Fruit fly (Drosophila melanogaster): ENCODE measurements around the gene Hs3st-B.
A peak's percentile ranks its signal among the peaks of the same experiment; 100 is the strongest.

Hs3st-B gene

dm6 chrX:19247200-19248052 lies 1.0 kb upstream of the Hs3st-B start, which contains the start of gene CG7992 (continued):
- peak; percentile 68; the same call in 1 of the 4 replicates for TF ChIP-seq chinmo (GFP tag; IDR thresholded peaks at IDR 0.05; ENCODE audit: partially characterized antibody)
- TF ChIP-seq Ravus (GFP tag; IDR thresholded peaks at IDR 0.05), result no peak
- TF ChIP-seq gsb (GFP tag; IDR thresholded peaks at IDR 0.05), result no peak
- peak; percentile 65 for TF ChIP-seq grau (tag; optimal IDR thresholded peaks at IDR 0.05)
- TF ChIP-seq ERR (GFP tag; optimal IDR thresholded peaks at IDR 0.05), result no peak
- no peak for TF ChIP-seq cas (GFP tag; IDR thresholded peaks at IDR 0.05)
- peak; percentile 54 for TF ChIP-seq ind (GFP tag; optimal IDR thresholded peaks at IDR 0.05)
- no peak for TF ChIP-seq sr (GFP tag; IDR thresholded peaks at IDR 0.05)
- TF ChIP-seq amos (GFP tag; IDR thresholded peaks at IDR 0.05; ENCODE audit: partially characterized antibody), result no peak
- TF ChIP-seq CG8281 (tag; optimal IDR thresholded peaks at IDR 0.05), result peak; percentile 2
- peak; percentile 45 for TF ChIP-seq fd96Cb (tag; optimal IDR thresholded peaks at IDR 0.05)
- TF ChIP-seq so (GFP tag; IDR thresholded peaks at IDR 0.05), result peak; percentile 52; the same call in 1 of the 3 replicates
- TF ChIP-seq gce (GFP tag; IDR thresholded peaks at IDR 0.05), result no peak
- no peak for TF ChIP-seq trh (GFP tag; optimal IDR thresholded peaks at IDR 0.05)
- TF ChIP-seq Atf6 (GFP tag; IDR thresholded peaks at IDR 0.05), result no peak; the same call in 1 of the 2 replicates
- TF ChIP-seq klu (GFP tag; IDR thresholded peaks at IDR 0.05), result no peak
- TF ChIP-seq CG31365 (tag; optimal IDR thresholded peaks at IDR 0.05), result no peak
- no peak for TF ChIP-seq HLHmδ (GFP tag; optimal IDR thresholded peaks at IDR 0.05)
- TF ChIP-seq CG5245 (GFP tag; optimal IDR thresholded peaks at IDR 0.05), result no peak
- no peak for TF ChIP-seq CG7271 (tag; optimal IDR thresholded peaks at IDR 0.05)
- no peak for TF ChIP-seq CG4617 (GFP tag; optimal IDR thresholded peaks at IDR 0.05; ENCODE audit: borderline replicate concordance)
- no peak for TF ChIP-seq Ets97D (GFP tag; optimal IDR thresholded peaks at IDR 0.05)
- no peak for TF ChIP-seq CG16779 (GFP tag; IDR thresholded peaks at IDR 0.05)
- TF ChIP-seq tap (tag; optimal IDR thresholded peaks at IDR 0.05), result peak; percentile 10
- peak; percentile 49 for TF ChIP-seq CG9215 (GFP tag; IDR thresholded peaks at IDR 0.05)
- TF ChIP-seq CG16863 (GFP tag; optimal IDR thresholded peaks at IDR 0.05), result peak; percentile 59
- TF ChIP-seq wek (GFP tag; optimal IDR thresholded peaks at IDR 0.05), result no peak
- no peak for TF ChIP-seq CG11247 (GFP tag; IDR thresholded peaks at IDR 0.05)
- TF ChIP-seq Dbx (GFP tag; IDR thresholded peaks at IDR 0.05), result 0 out of 3 replicates have a peak, but pooled peaks have one; percentile 32
- peak; percentile 54 for TF ChIP-seq CG31441 (GFP tag; IDR thresholded peaks at IDR 0.05)
- no peak for TF ChIP-seq stwl (tag; optimal IDR thresholded peaks at IDR 0.05)
- peak; percentile 25 for TF ChIP-seq CG18011 (GFP tag; optimal IDR thresholded peaks at IDR 0.05)
- TF ChIP-seq jing (GFP tag; optimal IDR thresholded peaks at IDR 0.05), result no peak
- TF ChIP-seq MTF-1 (GFP tag; optimal IDR thresholded peaks at IDR 0.05; ENCODE audit: borderline replicate concordance), result no peak
- peak; percentile 12 for TF ChIP-seq vfl (GFP tag; optimal IDR thresholded peaks at IDR 0.05)
- TF ChIP-seq CG2875 (GFP tag; optimal IDR thresholded peaks at IDR 0.05), result no peak
- TF ChIP-seq caup (GFP tag; optimal IDR thresholded peaks at IDR 0.05; ENCODE audit: severe bottlenecking), result peak; percentile 33
- TF ChIP-seq CG3163 (GFP tag; optimal IDR thresholded peaks at IDR 0.05), result peak; percentile 34
- no peak for TF ChIP-seq dmrt11E (tag; optimal IDR thresholded peaks at IDR 0.05)
- no peak for TF ChIP-seq CG8478 (optimal IDR thresholded peaks at IDR 0.05)
- TF ChIP-seq mld (GFP tag; IDR thresholded peaks at IDR 0.05; ENCODE audit: partially characterized antibody), result no peak
- peak; percentile 50; the same call in 1 of the 2 replicates for TF ChIP-seq Rx (GFP tag; IDR thresholded peaks at IDR 0.05)
- no peak for TF ChIP-seq CG7745 (tag; optimal IDR thresholded peaks at IDR 0.05)
- no peak for TF ChIP-seq CG33213 (GFP tag; optimal IDR thresholded peaks at IDR 0.05)
- TF ChIP-seq CG14441 (GFP tag; IDR thresholded peaks at IDR 0.05), result peak; percentile 51; the same call in 1 of the 2 replicates
- TF ChIP-seq Tbp (GFP tag; optimal IDR thresholded peaks at IDR 0.05), result no peak
- TF ChIP-seq CG4730 (GFP tag; IDR thresholded peaks at IDR 0.05), result no peak; the same call in 1 of the 2 replicates
- no peak for TF ChIP-seq pfk (GFP tag; optimal IDR thresholded peaks at IDR 0.05)
- no peak for TF ChIP-seq MESR4 (GFP tag; optimal IDR thresholded peaks at IDR 0.05)
